Worm (Caenorhabditis elegans): ENCODE results near the gene nhr-61.

The nhr-61 gene

DNA sequence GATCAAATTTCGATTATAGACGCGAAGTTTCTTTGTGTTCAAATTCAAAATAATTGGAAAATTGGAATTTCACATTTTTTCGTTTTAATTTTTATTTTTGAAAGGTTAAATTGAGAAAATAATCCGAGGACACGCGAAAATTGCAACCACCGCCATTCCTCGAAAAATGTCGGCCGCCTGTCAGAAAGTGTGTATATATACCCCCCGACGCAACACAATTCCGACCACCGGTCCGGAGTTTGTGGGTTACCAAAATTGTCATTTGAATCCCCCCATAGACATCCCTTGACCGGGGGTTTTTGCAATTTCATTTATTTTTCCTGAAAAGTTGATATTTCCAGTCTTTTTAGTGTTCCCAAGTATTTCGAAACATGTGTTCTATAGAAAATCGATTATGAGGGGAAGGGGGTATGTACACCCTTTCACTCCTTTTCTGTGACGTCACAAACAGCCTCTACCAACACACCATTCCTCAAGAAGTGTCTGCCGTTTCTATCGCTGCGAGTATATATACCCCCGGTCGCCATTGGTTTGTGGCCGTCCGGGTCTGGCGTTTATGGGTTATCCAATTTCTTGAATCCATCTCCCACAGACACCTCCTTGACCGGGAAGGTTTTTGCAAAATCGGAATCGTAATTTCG is 14.0 kb downstream of the nhr-61 start, which contains the start of gene W01D2.3 (continued):
- peak; percentile 30 for TF ChIP-seq nhr-90 (tag; optimal IDR thresholded peaks at IDR 0.05)
- peak; percentile 38 for TF ChIP-seq ztf-18 (tag; optimal IDR thresholded peaks at IDR 0.05)
- 0 out of 2 replicates have a peak, but pooled peaks have one; percentile 6 for TF ChIP-seq bed-2 (GFP tag; IDR thresholded peaks at IDR 0.05)
- TF ChIP-seq attf-3 (GFP tag; conservative IDR thresholded peaks at IDR 0.05): no peak
- TF ChIP-seq Y67H2A.10 (GFP tag; conservative IDR thresholded peaks at IDR 0.05): no peak
- TF ChIP-seq attf-5 (GFP tag; optimal IDR thresholded peaks at IDR 0.05): peak; percentile 16
- TF ChIP-seq F57C9.4 (tag; optimal IDR thresholded peaks at IDR 0.05): no peak
- no peak for TF ChIP-seq tbx-9 (tag; optimal IDR thresholded peaks at IDR 0.05; ENCODE audit: borderline replicate concordance)
- TF ChIP-seq madf-6 (GFP tag; IDR thresholded peaks at IDR 0.05): peak; percentile 41
- no peak for TF ChIP-seq ceh-58 (GFP tag; IDR thresholded peaks at IDR 0.05)
- no peak for TF ChIP-seq nfya-2 (GFP tag; IDR thresholded peaks at IDR 0.05)
- peak; percentile 36 to 68 for TF ChIP-seq let-607 (tag; optimal IDR thresholded peaks at IDR 0.05)
- 0 out of 2 replicates have a peak, but pooled peaks have one; percentile 44 for TF ChIP-seq Y56A3A.18 (GFP tag; IDR thresholded peaks at IDR 0.05)
- no peak for TF ChIP-seq F49E8.2 (tag; optimal IDR thresholded peaks at IDR 0.05; ENCODE audit: insufficient read depth)
- peak; percentile 62 for TF ChIP-seq F52B5.7 (tag; optimal IDR thresholded peaks at IDR 0.05)
- TF ChIP-seq ZK185.1 (tag; optimal IDR thresholded peaks at IDR 0.05; ENCODE audit: poor library complexity, severe bottlenecking): peak; percentile 91
- TF ChIP-seq dpff-1 (tag; optimal IDR thresholded peaks at IDR 0.05): no peak
- no peak for TF ChIP-seq Y95B8A.8 (GFP tag; IDR thresholded peaks at IDR 0.05)
- no peak for TF ChIP-seq nhr-80 (tag; optimal IDR thresholded peaks at IDR 0.05)
- no peak for TF ChIP-seq F39B2.1 (GFP tag; IDR thresholded peaks at IDR 0.05)
- no peak for TF ChIP-seq aptf-2 (GFP tag; conservative IDR thresholded peaks at IDR 0.05)
- no peak for TF ChIP-seq sea-2 (GFP tag; IDR thresholded peaks at IDR 0.05)
- peak; percentile 0 for TF ChIP-seq unc-62 (GFP tag; optimal IDR thresholded peaks at IDR 0.05)
- TF ChIP-seq zim-3 (tag; optimal IDR thresholded peaks at IDR 0.05): peak; percentile 77
- no peak for TF ChIP-seq lsy-27 (tag; optimal IDR thresholded peaks at IDR 0.05; ENCODE audit: borderline replicate concordance, insufficient read depth)
- no peak for TF ChIP-seq C17E4.6 (GFP tag; IDR thresholded peaks at IDR 0.05)
- peak; percentile 7 for TF ChIP-seq madf-10 (tag; optimal IDR thresholded peaks at IDR 0.05)
- TF ChIP-seq akir-1 (GFP tag; optimal IDR thresholded peaks at IDR 0.05): no peak
- TF ChIP-seq fkh-3 (tag; optimal IDR thresholded peaks at IDR 0.05): no peak
- TF ChIP-seq T07F8.4 (tag; optimal IDR thresholded peaks at IDR 0.05): peak; percentile 49
- peak; percentile 76 for TF ChIP-seq snpc-1.3 (tag; optimal IDR thresholded peaks at IDR 0.05; ENCODE audit: insufficient read depth)
- peak; percentile 68; the same call in 1 of the 2 replicates for TF ChIP-seq ekl-4 (GFP tag; IDR thresholded peaks at IDR 0.05)
- TF ChIP-seq lin-54 (GFP tag; optimal IDR thresholded peaks at IDR 0.05): peak; percentile 55
- peak; percentile 69 for TF ChIP-seq B0261.1 (tag; optimal IDR thresholded peaks at IDR 0.05)
- no peak for TF ChIP-seq ceh-40 (GFP tag; IDR thresholded peaks at IDR 0.05)
- TF ChIP-seq pha-4 (tag; optimal IDR thresholded peaks at IDR 0.05): no peak
- no peak for TF ChIP-seq F10E7.11 (tag; optimal IDR thresholded peaks at IDR 0.05)
- TF ChIP-seq rec-8 (tag; optimal IDR thresholded peaks at IDR 0.05): peak in 1 of 2 experiments; percentile 18
- TF ChIP-seq madf-3 (GFP tag; IDR thresholded peaks at IDR 0.05): no peak
- TF ChIP-seq B0336.3 (GFP tag; IDR thresholded peaks at IDR 0.05): no peak; the same call in 1 of the 2 replicates
- peak; percentile 20 for TF ChIP-seq unc-130 (GFP tag; optimal IDR thresholded peaks at IDR 0.05)
- peak; percentile 2 for TF ChIP-seq die-1 (tag; optimal IDR thresholded peaks at IDR 0.05)
- TF ChIP-seq F37B4.10 (GFP tag; IDR thresholded peaks at IDR 0.05): no peak
- no peak for TF ChIP-seq attf-6 (GFP tag; IDR thresholded peaks at IDR 0.05)
- TF ChIP-seq sptf-2 (GFP tag; optimal IDR thresholded peaks at IDR 0.05): peak; percentile 24
- no peak for TF ChIP-seq ama-1 (optimal IDR thresholded peaks at IDR 0.05)
- peak in 1 of 2 experiments; percentile 49 for TF ChIP-seq ama-1 (GFP tag; optimal IDR thresholded peaks at IDR 0.05)
